Worm (Caenorhabditis elegans) whole organism, dauer: ENCODE results near the gene trxr-1.

ENCODE experiments used
- unc-62 ChIP-seq: sonication (generic microtip); optimal IDR thresholded peaks from 2 replicates; lab custom pipeline; 2017; ENCODE audit warnings: missing biosample characterization, missing genetic modification reagents, missing genetic modification characterization

The trxr-1 gene

ce11 chrIV:7036790-7037189, 25.0 kb downstream of the trxr-1 start, which contains the start of gene ufl-1:
TSS of gene ufl-1 (minus strand) at chrIV:7036859.
- TF ChIP-seq unc-62, result no peak

- no peak for TF ChIP-seq unc-62
Measured at ce11 chrIV:7039476-7040261, 27.9 kb downstream of the trxr-1 start, which contains the start of the genes cogc-2 and klp-18. TSS of gene cogc-2 (minus strand) at chrIV:7039580. TSS of gene klp-18 (plus strand) at chrIV:7040211.

- TF ChIP-seq unc-62, result no peak
Measured at ce11 chrIV:7043430-7043829, 31.7 kb downstream of the trxr-1 start.

- no peak for TF ChIP-seq unc-62
Measured at ce11 chrIV:7044552-7045139, 32.9 kb downstream of the trxr-1 start, which contains the start of gene tin-9.1. TSS of gene tin-9.1 (minus strand) at chrIV:7044602.

- no peak for TF ChIP-seq unc-62
Measured at ce11 chrIV:7045362-7045936, 33.7 kb downstream of the trxr-1 start.

ce11 chrIV:7046641-7047361, 35.0 kb downstream of the trxr-1 start:
- no peak for TF ChIP-seq unc-62

ce11 chrIV:7047762-7048178, 36.0 kb downstream of the trxr-1 start:
- no peak for TF ChIP-seq unc-62

ce11 chrIV:7048637-7049245, 37.0 kb downstream of the trxr-1 start:
- TF ChIP-seq unc-62, result no peak

- no peak for TF ChIP-seq unc-62
Measured at ce11 chrIV:7049672-7050206, 38.0 kb downstream of the trxr-1 start, which contains the start of gene nhr-105. TSS of gene nhr-105 (plus strand) at chrIV:7050156.

ce11 chrIV:7051515-7051914, 39.8 kb downstream of the trxr-1 start:
- no peak for TF ChIP-seq unc-62

ce11 chrIV:7052135-7052534, 40.4 kb downstream of the trxr-1 start:
- no peak for TF ChIP-seq unc-62

ce11 chrIV:7057677-7058076, 45.9 kb downstream of the trxr-1 start, which contains the start of gene srx-50:
TSS of gene srx-50 (plus strand) at chrIV:7057977.
- no peak for TF ChIP-seq unc-62

- TF ChIP-seq unc-62, result no peak
Measured at ce11 chrIV:7062697-7063096, 50.9 kb downstream of the trxr-1 start.

- TF ChIP-seq unc-62, result no peak
Measured at ce11 chrIV:7065022-7065421, 53.3 kb downstream of the trxr-1 start, which contains the start of gene Y43B11AL.1. TSS of gene Y43B11AL.1 (plus strand) at chrIV:7065322.
